Fruit fly (Drosophila melanogaster): ENCODE measurements around the gene CG32276.

dm6 chr3L:3192333-3192894 lies 6.4 kb downstream of the CG32276 start, which contains the start of gene CG14965:
- TF ChIP-seq dl (GFP tag; optimal IDR thresholded peaks at IDR 0.05; ENCODE audit: insufficient read depth in 1 of 2, partially characterized antibody in 2 of 2) (no peak), pan (optimal IDR thresholded peaks at IDR 0.05) (no peak), lola (GFP tag; optimal IDR thresholded peaks at IDR 0.05) (no peak), Dif (GFP tag; optimal IDR thresholded peaks at IDR 0.05; ENCODE audit: partially characterized antibody) (no peak), Jra (GFP tag; optimal IDR thresholded peaks at IDR 0.05) (peak; percentile 8), dmrt93B (GFP tag; optimal IDR thresholded peaks at IDR 0.05) (no peak), Hr78 (GFP tag; optimal IDR thresholded peaks at IDR 0.05) (no peak), Dfd (GFP tag; optimal IDR thresholded peaks at IDR 0.05) (no peak), woc (GFP tag; optimal IDR thresholded peaks at IDR 0.05) (no peak), Abd-B (GFP tag; optimal IDR thresholded peaks at IDR 0.05) (no peak), psq (GFP tag; optimal IDR thresholded peaks at IDR 0.05) (no peak)
